Fruit fly (Drosophila melanogaster) whole organism, embryonic: ENCODE measurements around the gene shf.

ENCODE experiments used
- Ada2b ChIP-seq: fragments of 200-800 bp; sonication (Bioruptor generic); IDR thresholded peaks from 2 replicates; pipeline ENCODE4 v1.3.6; 2022; ENCODE audit warnings: missing biosample characterization, missing genetic modification characterization
- Bteb2 ChIP-seq: fragments of 200-800 bp; sonication (Bioruptor generic); optimal IDR thresholded peaks from 2 replicates; lab custom pipeline; 2016; ENCODE audit warnings: missing biosample characterization, missing genetic modification characterization
- CG10543 ChIP-seq: fragments of 200-800 bp; sonication (Bioruptor generic); optimal IDR thresholded peaks from 3 replicates; lab custom pipeline; 2017; ENCODE audit warnings: missing biosample characterization, mild to moderate bottlenecking, missing genetic modification characterization, moderate library complexity
- CG10979 ChIP-seq: fragments of 200-800 bp; sonication (Bioruptor generic); optimal IDR thresholded peaks from 2 replicates; lab custom pipeline; 2018; ENCODE audit warnings: missing biosample characterization, mild to moderate bottlenecking, missing genetic modification characterization, moderate library complexity
- CG11247 ChIP-seq: fragments of 200-800 bp; sonication (Bioruptor generic); IDR thresholded peaks from 2 replicates; pipeline ENCODE4 v1.3.6; 2022; ENCODE audit warnings: missing biosample characterization, missing genetic modification characterization
- CG11456 ChIP-seq: fragments of 200-800 bp; sonication (Bioruptor generic); IDR thresholded peaks from 3 replicates; pipeline ENCODE4 v1.3.6; 2022; ENCODE audit warnings: missing biosample characterization, missing genetic modification characterization
- CG11504 ChIP-seq: fragments of 200-800 bp; sonication (Bioruptor generic); optimal IDR thresholded peaks from 3 replicates; lab custom pipeline; 2019; ENCODE audit warnings: missing biosample characterization, mild to moderate bottlenecking, missing genetic modification characterization, moderate library complexity
- CG13894 ChIP-seq: fragments of 200-800 bp; sonication (Bioruptor generic); optimal IDR thresholded peaks from 3 replicates; lab custom pipeline; 2018; ENCODE audit warnings: missing biosample characterization, mild to moderate bottlenecking, missing genetic modification characterization, moderate library complexity
- CG15269 ChIP-seq: fragments of 200-800 bp; sonication (Bioruptor generic); optimal IDR thresholded peaks from 2 replicates; lab custom pipeline; 2018; ENCODE audit warnings: missing biosample characterization, mild to moderate bottlenecking, missing genetic modification characterization, moderate library complexity
- CG15479 ChIP-seq: fragments of 200-800 bp; sonication (Bioruptor generic); optimal IDR thresholded peaks from 3 replicates; lab custom pipeline; 2019; ENCODE audit warnings: missing biosample characterization, mild to moderate bottlenecking, missing genetic modification characterization, moderate library complexity
- CG34376 ChIP-seq: fragments of 200-800 bp; sonication (Bioruptor generic); optimal IDR thresholded peaks from 2 replicates; lab custom pipeline; 2018; ENCODE audit warnings: missing biosample characterization, mild to moderate bottlenecking, missing genetic modification characterization
- CG3838 ChIP-seq: fragments of 200-800 bp; sonication (Bioruptor generic); optimal IDR thresholded peaks from 3 replicates; lab custom pipeline; 2016; ENCODE audit warnings: missing biosample characterization, missing genetic modification characterization
- CG6175 ChIP-seq: fragments of 200-800 bp; sonication (Bioruptor generic); IDR thresholded peaks from 3 replicates; pipeline ENCODE4 v1.3.6; 2022; ENCODE audit warnings: missing biosample characterization, missing genetic modification characterization
- CG6791 ChIP-seq: fragments of 200-800 bp; sonication (Bioruptor generic); IDR thresholded peaks from 3 replicates; pipeline ENCODE4 v1.3.6; 2022; ENCODE audit warnings: missing biosample characterization, missing genetic modification characterization; ENCODE audit not compliant: partially characterized antibody
- CG8290 ChIP-seq, 3 experiments: fragments of 200-800 bp; sonication (Bioruptor generic); optimal IDR thresholded peaks; 2 replicates each; lab custom pipeline; 2016 to 2019; ENCODE audit warnings: missing biosample characterization in 3 of 3, missing genetic modification characterization in 3 of 3, mild to moderate bottlenecking in 2 of 3, moderate library complexity in 1 of 3
- CTCF ChIP-seq: fragments of 200-800 bp; sonication (Bioruptor generic); optimal IDR thresholded peaks from 2 replicates; lab custom pipeline; 2017; ENCODE audit warnings: missing biosample characterization, mild to moderate bottlenecking, missing genetic modification characterization, moderate library complexity
- D ChIP-seq, 2 experiments: fragments of 200-800 bp in 1 of 2; fragments of >200 bp in 1 of 2; sonication (Bioruptor generic) in 1 of 2; optimal IDR thresholded peaks; 2 replicates in 1 of 2; 3 replicates in 1 of 2; lab custom pipeline; 2017; ENCODE audit warnings: mild to moderate bottlenecking in 1 of 2, missing biosample characterization in 1 of 2, missing genetic modification characterization in 1 of 2, missing genetic modification reagents in 1 of 2
- Deaf1 ChIP-seq: fragments of 200-800 bp; optimal IDR thresholded peaks from 3 replicates; lab custom pipeline; 2019; ENCODE audit warnings: missing biosample characterization, mild to moderate bottlenecking, missing genetic modification characterization, moderate library complexity
- Dek ChIP-seq: fragments of 200-800 bp; sonication (Bioruptor generic); optimal IDR thresholded peaks from 3 replicates; lab custom pipeline; 2019; ENCODE audit warnings: missing biosample characterization, mild to moderate bottlenecking, missing genetic modification characterization, moderate library complexity
- Dip2 ChIP-seq: fragments of 200-800 bp; sonication (Bioruptor generic); IDR thresholded peaks from 2 replicates; pipeline ENCODE4 v1.3.6; 2022; ENCODE audit warnings: missing biosample characterization, missing genetic modification characterization
- Dref ChIP-seq: fragments of 200-800 bp; sonication (Bioruptor generic); IDR thresholded peaks from 2 replicates; pipeline ENCODE4 v1.3.6; 2022; ENCODE audit warnings: missing biosample characterization, missing genetic modification characterization
- Drgx ChIP-seq: fragments of 200-800 bp; sonication (Bioruptor generic); IDR thresholded peaks from 2 replicates; pipeline ENCODE4 v1.3.6; 2022; ENCODE audit warnings: missing biosample characterization, missing genetic modification characterization
- Ets65A ChIP-seq: fragments of 200-800 bp; sonication (Bioruptor generic); peaks from one replicate; lab custom pipeline; 2016; ENCODE audit warnings: missing biosample characterization, missing genetic modification characterization
- HHEX ChIP-seq: fragments of 200-800 bp; sonication (Bioruptor generic); optimal IDR thresholded peaks from 3 replicates; lab custom pipeline; 2017; ENCODE audit warnings: missing biosample characterization, mild to moderate bottlenecking, missing genetic modification characterization, missing genetic modification reagents
- Hmr ChIP-seq: fragments of 200-800 bp; sonication (Bioruptor generic); optimal IDR thresholded peaks from 3 replicates; lab custom pipeline; 2017; ENCODE audit warnings: mild to moderate bottlenecking, missing biosample characterization, missing genetic modification reagents, missing genetic modification characterization
- Hr39 ChIP-seq: fragments of >200 bp; optimal IDR thresholded peaks from 2 replicates; lab custom pipeline; 2017
- Hr78 ChIP-seq, 2 experiments: fragments of 200-800 bp in 1 of 2; fragments of >200 bp in 1 of 2; sonication (Bioruptor generic) in 1 of 2; optimal IDR thresholded peaks; 2 replicates each; lab custom pipeline; 2017 to 2019; ENCODE audit warnings: missing biosample characterization in 2 of 2, missing genetic modification characterization in 2 of 2, mild to moderate bottlenecking in 1 of 2, moderate library complexity in 1 of 2
- Hsf ChIP-seq: fragments of 200-800 bp; sonication (Bioruptor generic); optimal IDR thresholded peaks from 3 replicates; lab custom pipeline; 2016; ENCODE audit warnings: missing biosample characterization, missing genetic modification characterization
- Med ChIP-seq: fragments of 200-800 bp; sonication (Bioruptor generic); peaks from one replicate; lab custom pipeline; 2016; ENCODE audit warnings: missing biosample characterization, missing genetic modification characterization, mild to moderate bottlenecking, inconsistent platforms, moderate library complexity
- Nf-YB ChIP-seq: fragments of 200-800 bp; sonication (Bioruptor generic); optimal IDR thresholded peaks from 3 replicates; lab custom pipeline; 2019; ENCODE audit warnings: missing biosample characterization, mild to moderate bottlenecking, missing genetic modification characterization, moderate library complexity
- Trl ChIP-seq, 3 experiments: fragments of >200 bp in 2 of 3; fragments of 200-800 bp in 1 of 3; sonication (Bioruptor generic) in 1 of 3; optimal IDR thresholded peaks; 2 replicates in 1 of 3; 3 replicates in 2 of 3; lab custom pipeline; 2016 to 2017; ENCODE audit warnings: missing biosample characterization in 1 of 3, missing genetic modification characterization in 1 of 3
- bsh ChIP-seq, 2 experiments: fragments of 200-800 bp; sonication (Bioruptor generic); optimal IDR thresholded peaks; 2 replicates each; lab custom pipeline; 2017 to 2018; ENCODE audit warnings: mild to moderate bottlenecking in 2 of 2, missing biosample characterization in 2 of 2, missing genetic modification characterization in 2 of 2, moderate library complexity in 1 of 2
- nom ChIP-seq: fragments of 200-800 bp; sonication (Bioruptor generic); optimal IDR thresholded peaks from 2 replicates; lab custom pipeline; 2017; ENCODE audit warnings: missing biosample characterization, missing genetic modification characterization, mild to moderate bottlenecking, moderate library complexity, missing genetic modification reagents
- pita ChIP-seq: fragments of 200-800 bp; sonication (Bioruptor generic); optimal IDR thresholded peaks from 2 replicates; lab custom pipeline; 2017; ENCODE audit warnings: missing biosample characterization, mild to moderate bottlenecking, missing genetic modification characterization
- sens ChIP-seq: fragments of 200-800 bp; sonication (Bioruptor generic); peaks from one replicate; lab custom pipeline; 2016; ENCODE audit warnings: missing biosample characterization, missing genetic modification characterization
- stwl ChIP-seq: fragments of 200-800 bp; sonication (Bioruptor generic); optimal IDR thresholded peaks from 3 replicates; lab custom pipeline; 2018; ENCODE audit warnings: missing biosample characterization, mild to moderate bottlenecking, missing genetic modification characterization, moderate library complexity
- tll ChIP-seq, 2 experiments: fragments of 200-800 bp in 1 of 2; fragments of >200 bp in 1 of 2; sonication (Bioruptor generic) in 1 of 2; optimal IDR thresholded peaks; 2 replicates each; lab custom pipeline; 2017 to 2019; ENCODE audit warnings: missing biosample characterization in 2 of 2, missing genetic modification characterization in 2 of 2, mild to moderate bottlenecking in 1 of 2, moderate library complexity in 1 of 2
- trh ChIP-seq: fragments of 200-800 bp; sonication (Bioruptor generic); optimal IDR thresholded peaks from 2 replicates; lab custom pipeline; 2016; ENCODE audit warnings: missing biosample characterization, missing genetic modification characterization
- usp ChIP-seq: fragments of >200 bp; optimal IDR thresholded peaks from 2 replicates; lab custom pipeline; 2017; ENCODE audit warnings: missing biosample characterization, missing genetic modification characterization
- wor ChIP-seq: fragments of 200-800 bp; sonication (Bioruptor generic); IDR thresholded peaks from 2 replicates; pipeline ENCODE4 v1.3.6; 2022; ENCODE audit warnings: missing biosample characterization, missing genetic modification characterization

Gene shf

dm6 chrX:6732115-6732514 lies 47.3 kb downstream of the shf start:
- TF ChIP-seq CG11504: peak; percentile 53
- peak; percentile 94 for TF ChIP-seq CG3838 (GFP tag; lab: Kevin White, UChicago)

- TF ChIP-seq bsh (GFP tag; optimal IDR thresholded peaks at IDR 0.05; lab: Kevin White, UChicago) (peak in 1 of 2 experiments; percentile 74), Dek (tag; lab: Kevin White, UChicago) (no peak), CG11456 (GFP tag; lab: Robert Waterston, UW) (no peak), Bteb2 (no peak), Trl (optimal IDR thresholded peaks at IDR 0.05; lab: Kevin White, UChicago) (peak in 1 of 2 experiments; percentile 12), Trl (GFP tag; optimal IDR thresholded peaks at IDR 0.05; lab: Kevin White, UChicago) (no peak), Deaf1 (tag; lab: Kevin White, UChicago) (peak; percentile 55), CG15479 (GFP tag; lab: Kevin White, UChicago) (peak; percentile 30), CG10543 (GFP tag; lab: Kevin White, UChicago) (peak; percentile 23), CG34376 (GFP tag; lab: Kevin White, UChicago) (peak; percentile 15), Drgx (GFP tag; lab: Robert Waterston, UW) (peak; percentile 82), CG6175 (GFP tag; lab: Robert Waterston, UW) (peak; percentile 72; the same call in 2 of the 3 replicates), Dip2 (GFP tag; lab: Robert Waterston, UW) (no peak), nom (GFP tag; lab: Kevin White, UChicago) (peak; percentile 75)
These were observed 48.7 kb downstream of the shf start for dm6 chrX:6730600-6731259.

- no peak for TF ChIP-seq CG6175 (GFP tag; lab: Robert Waterston, UW)
- TF ChIP-seq sens (GFP tag; lab: Kevin White, UChicago): peak; percentile 42
- TF ChIP-seq CG6791 (GFP tag; lab: Robert Waterston, UW): peak; percentile 80
- no peak for TF ChIP-seq Nf-YB (GFP tag; lab: Kevin White, UChicago)
- no peak for TF ChIP-seq Hmr (GFP tag; lab: Kevin White, UChicago)
- no peak for TF ChIP-seq Hr39 (lab: Kevin White, UChicago)
- no peak for TF ChIP-seq usp (GFP tag; lab: Kevin White, UChicago)
- peak; percentile 67 for TF ChIP-seq Ets65A (GFP tag; lab: Kevin White, UChicago)
- TF ChIP-seq stwl: peak; percentile 18
- TF ChIP-seq CG10979 (tag; lab: Kevin White, UChicago): no peak
- peak in 1 of 2 experiments; percentile 100 for TF ChIP-seq Hr78 (GFP tag; optimal IDR thresholded peaks at IDR 0.05; lab: Kevin White, UChicago)
- peak; percentile 100 for TF ChIP-seq CG8290 (GFP tag; optimal IDR thresholded peaks at IDR 0.05; lab: Kevin White, UChicago)
- TF ChIP-seq CG8290 (tag; optimal IDR thresholded peaks at IDR 0.05; lab: Kevin White, UChicago): no peak
- no peak for TF ChIP-seq HHEX (GFP tag; lab: Kevin White, UChicago)
- no peak for TF ChIP-seq CG15269 (tag; lab: Kevin White, UChicago)
- no peak for TF ChIP-seq D (optimal IDR thresholded peaks at IDR 0.05; lab: Kevin White, UChicago)
- no peak for TF ChIP-seq D (GFP tag; optimal IDR thresholded peaks at IDR 0.05; lab: Kevin White, UChicago)
- no peak for TF ChIP-seq Dref
- TF ChIP-seq pita (GFP tag; lab: Kevin White, UChicago): peak; percentile 19
- TF ChIP-seq Hsf: no peak
- no peak for TF ChIP-seq Dip2 (GFP tag; lab: Robert Waterston, UW)
- TF ChIP-seq CG13894: peak; percentile 25
- peak; percentile 13 to 27 for TF ChIP-seq tll (GFP tag; optimal IDR thresholded peaks at IDR 0.05; lab: Kevin White, UChicago)
- TF ChIP-seq Med: peak; percentile 50
- TF ChIP-seq CTCF (GFP tag; lab: Kevin White, UChicago): peak; percentile 61
- TF ChIP-seq CG11247 (GFP tag; lab: Robert Waterston, UW): no peak
- 0 out of 2 replicates have a peak, but pooled peaks have one; percentile 13 for TF ChIP-seq wor (GFP tag; lab: Robert Waterston, UW)
- no peak for TF ChIP-seq Ada2b (GFP tag; lab: Robert Waterston, UW)
- no peak for TF ChIP-seq trh (GFP tag; lab: Kevin White, UChicago)
- TF ChIP-seq, all 482 proteins: peak for 12
These were observed 50.8 kb downstream of the shf start for dm6 chrX:6728597-6729158.
